Worm (Caenorhabditis elegans) whole organism, L2 larva: ENCODE results near the gene dmd-3.

Experiments used
- C34F6.9 ChIP-seq: fragments of 150-350 bp; optimal IDR thresholded peaks from 2 replicates; lab custom pipeline; 2014; ENCODE audit warnings: missing biosample characterization, missing genetic modification characterization
- F13H6.1 ChIP-seq: sonication (generic microtip); optimal IDR thresholded peaks from 2 replicates; lab custom pipeline; 2016; ENCODE audit warnings: missing genetic modification characterization, missing compliant biosample characterization
- R02D3.7 ChIP-seq: fragments of 150-350 bp; optimal IDR thresholded peaks from 2 replicates; lab custom pipeline; 2014; ENCODE audit warnings: missing biosample characterization, missing genetic modification characterization
- Y55F3AM.14 ChIP-seq: fragments of 200-800 bp; sonication (Bioruptor generic); optimal IDR thresholded peaks from 2 replicates; lab custom pipeline; 2018; ENCODE audit warnings: mild to moderate bottlenecking, missing genetic modification characterization, missing compliant biosample characterization
- ZK546.5 ChIP-seq: sonication (generic microtip); optimal IDR thresholded peaks from 2 replicates; lab custom pipeline; 2017; ENCODE audit warnings: missing biosample characterization, missing genetic modification characterization
- alr-1 ChIP-seq: fragments of 150-350 bp; optimal IDR thresholded peaks from 2 replicates; lab custom pipeline; 2014; ENCODE audit warnings: missing biosample characterization, missing genetic modification characterization
- aly-2 ChIP-seq: fragments of 150-350 bp; optimal IDR thresholded peaks from 2 replicates; lab custom pipeline; 2014; ENCODE audit warnings: missing biosample characterization, missing genetic modification characterization
- ama-1 ChIP-seq: fragments of 150-350 bp; optimal IDR thresholded peaks from 2 replicates; lab custom pipeline; 2018; ENCODE audit warnings: inconsistent platforms
- ceh-16 ChIP-seq: fragments of 150-350 bp; optimal IDR thresholded peaks from 2 replicates; lab custom pipeline; 2014; ENCODE audit warnings: missing biosample characterization, missing genetic modification characterization
- ceh-82 ChIP-seq: fragments of 150-350 bp; optimal IDR thresholded peaks from 2 replicates; lab custom pipeline; 2014; ENCODE audit warnings: missing biosample characterization, missing genetic modification characterization
- crh-2 ChIP-seq: sonication (generic microtip); optimal IDR thresholded peaks from 2 replicates; lab custom pipeline; 2017; ENCODE audit warnings: missing biosample characterization, missing genetic modification characterization
- dmd-4 ChIP-seq: sonication (generic microtip); optimal IDR thresholded peaks from 2 replicates; lab custom pipeline; 2017; ENCODE audit warnings: missing biosample characterization, missing genetic modification characterization
- elt-1 ChIP-seq: fragments of 150-350 bp; optimal IDR thresholded peaks from 2 replicates; lab custom pipeline; 2014; ENCODE audit warnings: missing biosample characterization, missing genetic modification characterization
- elt-3 ChIP-seq: sonication (generic microtip); optimal IDR thresholded peaks from 2 replicates; lab custom pipeline; 2017; ENCODE audit warnings: missing biosample characterization, missing genetic modification characterization
- fos-1 ChIP-seq: fragments of 150-350 bp; optimal IDR thresholded peaks from 2 replicates; lab custom pipeline; 2014; ENCODE audit warnings: missing biosample characterization, missing genetic modification characterization
- gmeb-1 ChIP-seq: fragments of 150-350 bp; optimal IDR thresholded peaks from 2 replicates; lab custom pipeline; 2014; ENCODE audit warnings: missing biosample characterization, missing genetic modification characterization
- mbf-1 ChIP-seq: sonication (generic microtip); optimal IDR thresholded peaks from 2 replicates; lab custom pipeline; 2017; ENCODE audit warnings: missing biosample characterization, missing genetic modification characterization
- mdl-1 ChIP-seq, 2 experiments: fragments of 150-350 bp in 1 of 2; sonication (generic microtip) in 1 of 2; optimal IDR thresholded peaks; 2 replicates each; lab custom pipeline; 2017; ENCODE audit warnings: missing biosample characterization in 2 of 2, missing genetic modification characterization in 2 of 2
- nhr-10 ChIP-seq: sonication (generic microtip); optimal IDR thresholded peaks from 2 replicates; lab custom pipeline; 2017; ENCODE audit warnings: missing biosample characterization, missing genetic modification characterization
- nhr-11 ChIP-seq: fragments of 150-350 bp; optimal IDR thresholded peaks from 2 replicates; lab custom pipeline; 2014; ENCODE audit warnings: missing biosample characterization, missing genetic modification characterization
- nhr-21 ChIP-seq: fragments of 150-350 bp; optimal IDR thresholded peaks from 2 replicates; lab custom pipeline; 2014; ENCODE audit warnings: missing biosample characterization, missing genetic modification characterization
- nhr-23 ChIP-seq: fragments of 150-350 bp; optimal IDR thresholded peaks from 2 replicates; lab custom pipeline; 2014; ENCODE audit warnings: missing biosample characterization, missing genetic modification reagents, missing genetic modification characterization
- nhr-237 ChIP-seq: fragments of 150-350 bp; optimal IDR thresholded peaks from 2 replicates; lab custom pipeline; 2014; ENCODE audit warnings: missing biosample characterization, missing genetic modification characterization
- nhr-25 ChIP-seq: fragments of 150-350 bp; sonication (generic microtip); optimal IDR thresholded peaks from 3 replicates; lab custom pipeline; 2014; ENCODE audit warnings: missing biosample characterization, missing genetic modification characterization
- nhr-77 ChIP-seq: fragments of 150-350 bp; optimal IDR thresholded peaks from 2 replicates; lab custom pipeline; 2014; ENCODE audit warnings: missing biosample characterization, missing genetic modification characterization
- sem-4 ChIP-seq: fragments of 150-350 bp; optimal IDR thresholded peaks from 2 replicates; lab custom pipeline; 2014; ENCODE audit warnings: missing biosample characterization, missing genetic modification reagents, missing genetic modification characterization
- skn-1 ChIP-seq: sonication (generic microtip); optimal IDR thresholded peaks from 2 replicates; lab custom pipeline; 2017; ENCODE audit warnings: missing biosample characterization, missing genetic modification characterization
- sma-3 ChIP-seq: sonication (generic microtip); optimal IDR thresholded peaks from 2 replicates; lab custom pipeline; 2016; ENCODE audit warnings: missing genetic modification reagents, missing genetic modification characterization, missing compliant biosample characterization
- sma-9 ChIP-seq, 2 experiments: fragments of 150-350 bp in 1 of 2; sonication (generic microtip) in 1 of 2; optimal IDR thresholded peaks; 2 replicates each; lab custom pipeline; 2014 to 2016; ENCODE audit warnings: missing genetic modification characterization in 2 of 2, mild to moderate bottlenecking in 1 of 2, missing biosample characterization in 1 of 2, missing compliant biosample characterization in 1 of 2, missing genetic modification reagents in 1 of 2, moderate library complexity in 1 of 2
- snpc-4 ChIP-seq: fragments of 150-350 bp; optimal IDR thresholded peaks from 2 replicates; lab custom pipeline; 2014; ENCODE audit warnings: missing biosample characterization, missing genetic modification characterization
- unc-62 ChIP-seq: fragments of 150-350 bp; optimal IDR thresholded peaks from 2 replicates; lab custom pipeline; 2014; ENCODE audit warnings: missing biosample characterization, missing genetic modification reagents, missing genetic modification characterization

The dmd-3 gene

DNA sequence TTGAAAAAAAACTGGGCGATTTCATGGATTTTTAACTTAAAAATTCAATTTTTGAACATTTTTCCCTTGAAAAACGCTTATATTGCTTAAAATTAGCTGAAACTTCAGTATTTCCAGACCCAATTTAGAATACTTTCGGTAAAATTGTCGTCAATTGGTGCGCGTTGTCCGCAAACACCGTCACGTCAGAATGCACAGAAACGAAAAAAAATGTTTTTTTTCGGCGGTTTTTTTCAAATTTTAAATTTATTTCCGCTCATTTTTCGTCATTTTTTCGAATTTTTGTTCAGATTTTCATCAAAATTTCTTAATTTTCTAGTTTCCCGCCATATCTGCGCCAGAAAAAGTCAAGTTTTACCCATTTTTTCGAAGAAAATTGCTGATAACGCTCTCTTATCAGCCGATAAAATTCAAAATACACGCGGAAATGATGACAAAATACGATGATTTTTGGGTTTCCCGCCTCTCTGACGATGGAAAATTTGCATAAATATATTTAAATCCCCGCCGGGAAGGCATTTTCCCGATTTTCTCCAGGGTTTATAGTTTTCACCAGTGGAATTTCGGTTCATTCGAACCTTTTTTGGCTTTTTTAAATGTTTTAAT is 18.4 kb upstream of the dmd-3 start:
- TF ChIP-seq nhr-77 (tag; lab: Kevin White, UChicago) (no peak), skn-1 (tag; lab: Kevin White, UChicago) (peak; percentile 59), fos-1 (tag; lab: Kevin White, UChicago) (peak; percentile 50), aly-2 (tag; lab: Kevin White, UChicago) (no peak)

ce11 chrV:19672357-19672756 is 17.3 kb upstream of the dmd-3 start:
- TF ChIP-seq elt-1 (tag; lab: Kevin White, UChicago): no peak
- TF ChIP-seq dmd-4 (tag; lab: Kevin White, UChicago): no peak
- TF ChIP-seq mdl-1 (tag; optimal IDR thresholded peaks at IDR 0.05; lab: Kevin White, UChicago): no peak
- peak; percentile 96 for TF ChIP-seq skn-1 (tag; lab: Kevin White, UChicago)
- TF ChIP-seq fos-1 (tag; lab: Kevin White, UChicago): peak; percentile 77
- no peak for TF ChIP-seq unc-62 (GFP tag; lab: Kevin White, UChicago)
- peak; percentile 12 for TF ChIP-seq C34F6.9 (tag; lab: Kevin White, UChicago)
- TF ChIP-seq nhr-237 (tag; lab: Kevin White, UChicago): no peak

DNA sequence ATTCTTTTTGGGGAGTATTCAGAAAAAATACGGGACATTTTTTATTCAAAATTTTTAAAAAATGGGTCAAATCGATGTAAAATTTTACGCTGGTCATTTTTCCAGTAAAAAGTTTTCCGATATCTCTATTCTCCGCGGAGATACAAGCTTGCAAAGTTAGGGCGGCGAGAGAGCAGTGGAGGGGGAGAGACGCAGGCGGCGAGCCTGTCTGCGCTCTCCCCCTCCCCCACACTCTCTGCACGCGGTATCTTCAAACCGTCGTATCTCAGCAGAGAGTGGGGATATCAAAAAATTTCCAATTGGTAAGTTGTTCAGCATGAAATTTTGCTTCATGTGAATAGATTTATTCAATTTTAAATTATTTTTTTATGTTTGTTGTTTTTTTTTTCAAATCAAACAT is 16.8 kb upstream of the dmd-3 start:
- TF ChIP-seq ama-1 (lab: Kevin White, UChicago): no peak
- TF ChIP-seq nhr-10: no peak

DNA sequence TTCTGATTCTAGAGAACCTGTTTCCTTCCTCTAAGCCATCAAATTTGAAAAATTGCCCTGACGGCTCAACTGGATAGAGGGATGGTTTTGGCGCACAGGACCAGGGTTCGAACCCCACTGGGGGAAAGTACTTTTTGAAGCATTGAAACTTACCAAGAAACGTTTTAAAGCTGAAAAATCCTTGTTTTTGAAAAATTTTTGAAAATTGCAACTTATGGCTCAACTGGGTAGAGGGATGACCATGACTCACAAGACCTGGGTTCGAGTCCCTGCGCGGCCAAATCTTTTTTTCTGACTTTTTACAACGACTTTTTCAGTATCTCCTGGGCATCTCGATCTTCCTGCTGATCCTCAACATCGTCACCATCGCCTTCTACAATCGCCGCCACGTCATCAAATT is 15.8 kb upstream of the dmd-3 start:
- TF ChIP-seq skn-1 (tag; lab: Kevin White, UChicago) (no peak), nhr-237 (tag; lab: Kevin White, UChicago) (no peak), sma-3 (GFP tag; lab: Kevin White, UChicago) (no peak), ama-1 (lab: Kevin White, UChicago) (no peak), mbf-1 (tag; lab: Kevin White, UChicago) (no peak), elt-3 (tag; lab: Kevin White, UChicago) (no peak), ZK546.5 (tag; lab: Kevin White, UChicago) (no peak), nhr-11 (no peak)

DNA sequence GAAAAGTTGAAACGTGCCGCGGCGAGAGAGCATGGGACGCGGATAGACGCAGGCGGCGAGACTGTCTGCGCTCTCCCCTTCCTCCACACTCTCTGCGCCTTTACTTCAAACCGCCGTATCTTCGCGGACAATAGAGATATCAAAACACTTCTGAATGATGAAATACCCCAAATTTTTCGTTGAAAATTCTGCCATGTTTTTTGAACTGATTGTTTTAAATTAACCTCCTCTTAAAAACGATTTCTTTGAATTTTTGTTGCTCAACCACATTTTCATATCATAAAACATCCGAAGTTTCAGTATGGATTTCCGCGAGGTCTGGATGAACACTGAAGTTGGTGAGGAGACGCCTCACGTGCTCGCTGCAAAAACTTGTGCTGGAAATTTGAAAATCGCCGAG is 14.9 kb upstream of the dmd-3 start, which contains the start of gene Y43F8C.11:
Y43F8C.11 (plus strand) TSS at position 301 of the 400 bp plus-strand sequence.
- TF ChIP-seq sma-9 (GFP tag; optimal IDR thresholded peaks at IDR 0.05; lab: Kevin White, UChicago) (no peak), sma-9 (tag; optimal IDR thresholded peaks at IDR 0.05; lab: Kevin White, UChicago) (no peak), alr-1 (tag; lab: Kevin White, UChicago) (no peak), nhr-10 (no peak), nhr-25 (no peak), unc-62 (GFP tag; lab: Kevin White, UChicago) (no peak), sma-3 (GFP tag; lab: Kevin White, UChicago) (no peak), nhr-23 (no peak), snpc-4 (tag; lab: Kevin White, UChicago) (no peak), ceh-82 (tag; lab: Kevin White, UChicago) (no peak), R02D3.7 (tag; lab: Kevin White, UChicago) (no peak), Y55F3AM.14 (GFP tag; lab: Kevin White, UChicago) (no peak), skn-1 (tag; lab: Kevin White, UChicago) (no peak), nhr-21 (tag; lab: Kevin White, UChicago) (no peak), sem-4 (tag; lab: Kevin White, UChicago) (no peak), F13H6.1 (tag; lab: Kevin White, UChicago) (no peak)

DNA sequence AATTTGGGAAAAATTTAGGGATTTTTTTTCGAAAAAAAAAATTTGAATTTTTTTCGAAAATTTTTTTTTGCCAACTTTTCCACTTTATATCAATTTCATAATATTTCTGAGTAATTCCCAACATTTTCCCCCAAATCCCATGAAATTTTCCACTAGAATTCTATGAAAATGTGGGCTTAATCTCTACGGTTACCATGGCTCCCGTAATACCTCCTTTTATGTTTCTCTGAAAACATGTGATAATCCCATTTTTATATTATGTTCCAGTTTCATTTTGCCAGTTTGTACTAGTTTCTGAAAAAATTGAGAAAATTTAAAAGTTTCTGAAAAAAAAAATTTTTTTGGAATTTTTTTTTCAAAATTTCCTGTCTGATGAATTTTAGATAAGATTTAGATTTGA is 13.2 kb upstream of the dmd-3 start:
- TF ChIP-seq nhr-21 (tag; lab: Kevin White, UChicago) (no peak), F13H6.1 (tag; lab: Kevin White, UChicago) (no peak), nhr-23 (no peak), crh-2 (tag; lab: Kevin White, UChicago) (no peak), ZK546.5 (tag; lab: Kevin White, UChicago) (no peak), ceh-16 (tag; lab: Kevin White, UChicago) (no peak), gmeb-1 (tag; lab: Kevin White, UChicago) (no peak)
- TF ChIP-seq, all 48 proteins: peak for 0
